Worm (Caenorhabditis elegans) whole organism, L3 larva: ENCODE data around the gene ZK370.6.

ENCODE experiments used
- ZK546.5 ChIP-seq: sonication (generic microtip); optimal IDR thresholded peaks from 2 replicates; lab custom pipeline; 2017; ENCODE audit warnings: missing biosample characterization, missing genetic modification characterization
- aly-2 ChIP-seq: fragments of 150-350 bp; optimal IDR thresholded peaks from 2 replicates; lab custom pipeline; 2014; ENCODE audit warnings: missing biosample characterization, missing genetic modification characterization
- ama-1 ChIP-seq: fragments of 150-350 bp; optimal IDR thresholded peaks from 2 replicates; lab custom pipeline; 2018
- ceh-16 ChIP-seq: sonication (generic microtip); optimal IDR thresholded peaks from 2 replicates; lab custom pipeline; 2017; ENCODE audit warnings: missing biosample characterization, missing genetic modification characterization
- ceh-82 ChIP-seq: fragments of 150-350 bp; optimal IDR thresholded peaks from 2 replicates; lab custom pipeline; 2014; ENCODE audit warnings: missing biosample characterization, missing genetic modification characterization
- ceh-9 ChIP-seq: sonication (generic microtip); optimal IDR thresholded peaks from 2 replicates; lab custom pipeline; 2018; ENCODE audit warnings: missing biosample characterization, missing genetic modification characterization
- daf-12 ChIP-seq: fragments of 150-350 bp; optimal IDR thresholded peaks from 2 replicates; lab custom pipeline; 2014; ENCODE audit warnings: missing biosample characterization, missing genetic modification reagents, missing genetic modification characterization
- egl-27 ChIP-seq: sonication (generic microtip); optimal IDR thresholded peaks from 4 replicates; lab custom pipeline; 2017; ENCODE audit warnings: missing biosample characterization, missing genetic modification reagents, missing genetic modification characterization
- egl-5 ChIP-seq: fragments of 150-350 bp; optimal IDR thresholded peaks from 2 replicates; lab custom pipeline; 2017; ENCODE audit warnings: missing biosample characterization, missing genetic modification reagents, missing genetic modification characterization, inconsistent platforms
- elt-1 ChIP-seq: fragments of 150-350 bp; optimal IDR thresholded peaks from 2 replicates; lab custom pipeline; 2014; ENCODE audit warnings: missing biosample characterization, missing genetic modification characterization
- elt-2 ChIP-seq: sonication (generic microtip); optimal IDR thresholded peaks from 2 replicates; lab custom pipeline; 2016; ENCODE audit warnings: missing genetic modification reagents, mild to moderate bottlenecking, missing genetic modification characterization, missing compliant biosample characterization
- elt-3 ChIP-seq, 3 experiments: fragments of 150-350 bp in 1 of 3; sonication (generic microtip) in 2 of 3; optimal IDR thresholded peaks; 2 replicates in 2 of 3; 4 replicates in 1 of 3; lab custom pipeline; 2014 to 2017; ENCODE audit warnings: missing biosample characterization in 3 of 3, missing genetic modification characterization in 3 of 3
- eor-1 ChIP-seq, 2 experiments: fragments of 150-350 bp; optimal IDR thresholded peaks; 2 replicates each; lab custom pipeline; 2014 to 2018; ENCODE audit warnings: missing biosample characterization in 2 of 2, missing genetic modification characterization in 2 of 2
- fkh-10 ChIP-seq: sonication (generic microtip); optimal IDR thresholded peaks from 2 replicates; lab custom pipeline; 2017; ENCODE audit warnings: missing biosample characterization, missing genetic modification reagents, missing genetic modification characterization
- fkh-2 ChIP-seq: fragments of 150-350 bp; optimal IDR thresholded peaks from 2 replicates; lab custom pipeline; 2014; ENCODE audit warnings: missing biosample characterization, missing genetic modification reagents, missing genetic modification characterization
- fos-1 ChIP-seq: fragments of 150-350 bp; optimal IDR thresholded peaks from 2 replicates; lab custom pipeline; 2014; ENCODE audit warnings: missing biosample characterization, missing genetic modification characterization
- hmg-11 ChIP-seq: sonication (generic microtip); optimal IDR thresholded peaks from 2 replicates; lab custom pipeline; 2016; ENCODE audit warnings: missing genetic modification characterization, missing compliant biosample characterization
- jun-1 ChIP-seq: fragments of 150-350 bp; optimal IDR thresholded peaks from 2 replicates; lab custom pipeline; 2014; ENCODE audit warnings: missing biosample characterization, missing genetic modification reagents, missing genetic modification characterization
- lin-15B ChIP-seq: fragments of 150-350 bp; optimal IDR thresholded peaks from 2 replicates; lab custom pipeline; 2014; ENCODE audit warnings: missing biosample characterization, missing genetic modification characterization
- lin-39 ChIP-seq: fragments of 150-350 bp; optimal IDR thresholded peaks from 2 replicates; lab custom pipeline; 2018; ENCODE audit warnings: missing biosample characterization, missing genetic modification reagents, missing genetic modification characterization
- mdl-1 ChIP-seq: fragments of 150-350 bp; optimal IDR thresholded peaks from 2 replicates; lab custom pipeline; 2014; ENCODE audit warnings: missing biosample characterization, missing genetic modification characterization
- mml-1 ChIP-seq: fragments of 150-350 bp; sonication (generic microtip); optimal IDR thresholded peaks from 3 replicates; lab custom pipeline; 2014; ENCODE audit warnings: missing biosample characterization, missing genetic modification characterization
- nfya-1 ChIP-seq: sonication (generic microtip); optimal IDR thresholded peaks from 2 replicates; lab custom pipeline; 2017; ENCODE audit warnings: missing genetic modification characterization, mild to moderate bottlenecking, missing compliant biosample characterization, antibody characterized with exemption, moderate library complexity; ENCODE audit not compliant: insufficient read depth
- nhr-12 ChIP-seq: fragments of 150-350 bp; optimal IDR thresholded peaks from 2 replicates; lab custom pipeline; 2014; ENCODE audit warnings: missing biosample characterization, missing genetic modification characterization
- nhr-23 ChIP-seq: fragments of 150-350 bp; optimal IDR thresholded peaks from 2 replicates; lab custom pipeline; 2014; ENCODE audit warnings: missing biosample characterization, missing genetic modification reagents, missing genetic modification characterization
- nhr-237 ChIP-seq: fragments of 150-350 bp; optimal IDR thresholded peaks from 2 replicates; lab custom pipeline; 2014; ENCODE audit warnings: missing biosample characterization, missing genetic modification characterization
- nhr-25 ChIP-seq: sonication (generic microtip); optimal IDR thresholded peaks from 2 replicates; lab custom pipeline; 2017; ENCODE audit warnings: missing biosample characterization, missing genetic modification characterization
- nhr-28 ChIP-seq: fragments of 150-350 bp; optimal IDR thresholded peaks from 2 replicates; lab custom pipeline; 2014; ENCODE audit warnings: missing biosample characterization, missing genetic modification characterization
- nhr-43 ChIP-seq: sonication (generic microtip); optimal IDR thresholded peaks from 2 replicates; lab custom pipeline; 2016; ENCODE audit warnings: mild to moderate bottlenecking, missing genetic modification characterization, missing compliant biosample characterization; ENCODE audit not compliant: poor library complexity, severe bottlenecking
- nhr-67 ChIP-seq: fragments of 150-350 bp; optimal IDR thresholded peaks from 2 replicates; lab custom pipeline; 2014; ENCODE audit warnings: missing biosample characterization, missing genetic modification characterization
- nhr-76 ChIP-seq: fragments of 150-350 bp; sonication (generic microtip); optimal IDR thresholded peaks from 5 replicates; lab custom pipeline; 2014; ENCODE audit warnings: missing biosample characterization, missing genetic modification characterization
- nhr-77 ChIP-seq: fragments of 150-350 bp; optimal IDR thresholded peaks from 2 replicates; lab custom pipeline; 2014; ENCODE audit warnings: missing biosample characterization, missing genetic modification characterization
- pha-4 ChIP-seq: fragments of 150-350 bp; optimal IDR thresholded peaks from 2 replicates; lab custom pipeline; 2014; ENCODE audit warnings: missing biosample characterization, missing genetic modification reagents, missing genetic modification characterization
- pqm-1 ChIP-seq: fragments of 150-350 bp; optimal IDR thresholded peaks from 2 replicates; lab custom pipeline; 2017; ENCODE audit warnings: missing biosample characterization, missing genetic modification characterization, inconsistent platforms
- sea-2 ChIP-seq: fragments of 150-350 bp; sonication (generic microtip); optimal IDR thresholded peaks from 4 replicates; lab custom pipeline; 2014; ENCODE audit warnings: missing biosample characterization, missing genetic modification reagents, missing genetic modification characterization
- skn-1 ChIP-seq: fragments of 150-350 bp; optimal IDR thresholded peaks from 2 replicates; lab custom pipeline; 2014; ENCODE audit warnings: missing biosample characterization, missing genetic modification characterization
- tbx-2 ChIP-seq: sonication (generic microtip); optimal IDR thresholded peaks from 2 replicates; lab custom pipeline; 2016; ENCODE audit warnings: mild to moderate bottlenecking, missing genetic modification characterization, missing compliant biosample characterization
- unc-39 ChIP-seq: sonication (generic microtip); optimal IDR thresholded peaks from 4 replicates; lab custom pipeline; 2017; ENCODE audit warnings: missing biosample characterization, missing genetic modification characterization
- unc-62 ChIP-seq: fragments of 150-350 bp; sonication (generic microtip); optimal IDR thresholded peaks from 4 replicates; lab custom pipeline; 2014; ENCODE audit warnings: missing biosample characterization, missing genetic modification reagents, missing genetic modification characterization
- ztf-11 ChIP-seq: fragments of 150-350 bp; optimal IDR thresholded peaks from 2 replicates; lab custom pipeline; 2014; ENCODE audit warnings: missing biosample characterization, missing genetic modification characterization

The ZK370.6 gene

ce11 chrIII:8748620-8749019 is 5.0 kb upstream of the ZK370.6 start:
- TF ChIP-seq ZK546.5 (tag; lab: Kevin White, UChicago): no peak
- no peak for TF ChIP-seq mml-1
- no peak for TF ChIP-seq unc-39 (tag; lab: Kevin White, UChicago)
- no peak for TF ChIP-seq ztf-11
- no peak for TF ChIP-seq unc-62
- peak; percentile 96 for TF ChIP-seq pqm-1
- no peak for TF ChIP-seq hmg-11 (tag; lab: Kevin White, UChicago)
- no peak for TF ChIP-seq ceh-9 (tag; lab: Kevin White, UChicago)
- TF ChIP-seq elt-1 (tag; lab: Kevin White, UChicago): no peak
- TF ChIP-seq elt-2 (tag; lab: Kevin White, UChicago): peak; percentile 96
- TF ChIP-seq nhr-76 (tag; lab: Kevin White, UChicago): no peak
- no peak for TF ChIP-seq tbx-2 (tag; lab: Kevin White, UChicago)
- TF ChIP-seq nhr-43: no peak
- TF ChIP-seq nhr-25: no peak
- no peak for TF ChIP-seq ceh-16
- TF ChIP-seq lin-39 (tag; lab: Kevin White, UChicago): no peak
- no peak for TF ChIP-seq fos-1 (tag; lab: Kevin White, UChicago)
- TF ChIP-seq skn-1 (tag; lab: Kevin White, UChicago): no peak
- TF ChIP-seq jun-1 (tag; lab: Kevin White, UChicago): peak; percentile 69
- TF ChIP-seq pha-4 (tag; lab: Kevin White, UChicago): peak; percentile 81
- no peak for TF ChIP-seq elt-3 (tag; optimal IDR thresholded peaks at IDR 0.05; lab: Kevin White, UChicago)
- TF ChIP-seq nhr-28 (tag; lab: Kevin White, UChicago): no peak
- no peak for TF ChIP-seq nhr-237 (tag; lab: Kevin White, UChicago)
- TF ChIP-seq aly-2 (tag; lab: Kevin White, UChicago): no peak
- no peak for TF ChIP-seq nhr-23 (tag; lab: Kevin White, UChicago)

DNA sequence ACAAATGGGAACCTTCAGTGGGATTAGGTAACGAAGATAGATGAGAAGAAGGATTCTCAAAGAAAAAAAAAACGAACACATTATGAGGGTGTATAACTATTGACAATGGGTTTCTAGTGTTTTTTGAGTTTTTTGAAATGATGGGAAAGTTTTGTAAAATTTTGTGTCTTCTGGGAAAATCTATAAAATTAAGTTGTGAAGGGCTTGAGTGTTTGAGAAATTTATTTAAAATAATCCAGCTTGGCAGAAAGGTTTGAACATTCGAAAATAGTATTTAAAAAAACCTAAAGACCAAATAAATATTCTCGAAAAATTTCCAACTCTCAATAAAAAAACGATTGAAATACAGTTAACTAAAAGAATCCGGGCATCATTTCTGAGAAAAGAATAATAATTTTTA is 1.6 kb upstream of the ZK370.6 start:
- TF ChIP-seq ama-1 (no peak), fkh-10 (GFP tag; lab: Kevin White, UChicago) (no peak), nhr-43 (no peak), elt-2 (tag; lab: Kevin White, UChicago) (no peak), pha-4 (tag; lab: Kevin White, UChicago) (no peak), tbx-2 (tag; lab: Kevin White, UChicago) (no peak), fkh-2 (no peak), nhr-25 (no peak), ztf-11 (no peak), unc-62 (no peak), mdl-1 (tag; lab: Kevin White, UChicago) (no peak), elt-3 (tag; optimal IDR thresholded peaks at IDR 0.05; lab: Kevin White, UChicago) (no peak), nfya-1 (tag; lab: Kevin White, UChicago) (no peak), egl-27 (tag; lab: Kevin White, UChicago) (no peak), mml-1 (no peak)

DNA sequence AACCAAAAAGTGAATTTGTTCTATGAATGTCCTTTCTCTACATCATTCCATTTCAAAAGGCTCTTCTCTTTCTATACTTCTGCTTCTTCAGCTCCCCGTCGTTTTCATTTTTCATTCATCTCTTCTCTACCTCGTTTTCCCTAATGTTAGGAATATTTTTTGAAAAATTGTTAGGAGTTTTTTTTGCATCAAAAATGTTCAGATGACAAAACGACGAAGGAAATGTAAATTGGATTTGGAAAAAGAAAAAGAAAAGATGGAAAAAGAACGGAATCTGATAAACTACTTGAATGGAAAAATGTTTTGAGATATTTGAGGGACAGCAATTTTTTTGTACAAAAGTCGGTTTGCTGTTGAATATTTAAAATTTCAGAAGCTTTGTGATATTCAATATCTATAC is 1.1 kb upstream of the ZK370.6 start:
- TF ChIP-seq fkh-10 (GFP tag; lab: Kevin White, UChicago) (peak; percentile 79), skn-1 (tag; lab: Kevin White, UChicago) (no peak)

DNA sequence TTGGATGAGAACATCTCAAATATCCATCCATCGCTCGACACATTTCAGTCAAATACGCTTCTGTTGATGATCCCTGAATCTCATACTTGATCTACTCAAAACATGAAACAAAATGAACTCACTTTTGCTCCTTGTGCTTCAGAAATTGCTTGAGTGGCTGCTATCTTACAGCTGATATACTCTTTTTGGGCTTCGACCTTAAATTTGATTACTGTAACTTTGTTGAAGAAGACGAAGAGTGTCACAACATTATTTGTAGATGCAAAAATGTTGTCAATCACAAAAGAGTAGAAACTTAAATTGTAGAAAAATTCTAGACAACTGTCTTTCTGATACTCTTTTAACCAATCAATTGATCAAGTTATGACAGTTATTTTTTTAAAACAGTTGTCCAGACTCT is 1.1 kb downstream of the ZK370.6 start:
- TF ChIP-seq nhr-77 (tag; lab: Kevin White, UChicago) (no peak), ceh-9 (tag; lab: Kevin White, UChicago) (no peak), fkh-10 (GFP tag; lab: Kevin White, UChicago) (no peak), mml-1 (no peak), egl-27 (tag; lab: Kevin White, UChicago) (no peak), egl-5 (no peak)
- TF ChIP-seq, all 47 proteins: peak for 0

DNA sequence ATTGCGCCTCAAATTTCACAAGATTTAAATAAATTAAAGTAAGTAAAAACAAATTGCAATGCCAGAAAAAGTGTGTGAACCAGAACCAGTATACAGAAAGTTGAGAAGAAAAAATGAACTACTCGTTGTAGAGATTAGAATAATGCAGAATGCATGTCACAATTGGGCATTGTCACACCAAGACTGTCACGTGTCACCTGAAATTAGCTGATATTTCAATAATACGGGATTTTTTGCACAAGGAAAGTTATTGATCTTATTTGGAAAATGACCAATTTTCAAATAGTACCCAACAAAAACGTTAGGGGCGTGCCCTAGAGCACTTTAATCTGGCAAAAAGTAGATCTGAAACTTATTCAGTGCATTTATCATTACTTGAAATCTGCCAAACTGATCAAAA is 1.7 kb downstream of the ZK370.6 start:
- no peak for TF ChIP-seq nhr-12 (tag; lab: Kevin White, UChicago)
- no peak for TF ChIP-seq pha-4 (tag; lab: Kevin White, UChicago)
- no peak for TF ChIP-seq fkh-10 (GFP tag; lab: Kevin White, UChicago)
- TF ChIP-seq nhr-28 (tag; lab: Kevin White, UChicago): no peak
- no peak for TF ChIP-seq daf-12 (tag; lab: Kevin White, UChicago)
- TF ChIP-seq ceh-82 (tag; lab: Kevin White, UChicago): no peak
- TF ChIP-seq jun-1 (tag; lab: Kevin White, UChicago): no peak
- TF ChIP-seq eor-1 (tag; optimal IDR thresholded peaks at IDR 0.05; lab: Kevin White, UChicago): no peak
- no peak for TF ChIP-seq lin-39 (tag; lab: Kevin White, UChicago)
- TF ChIP-seq lin-15B (tag; lab: Kevin White, UChicago): no peak
- TF ChIP-seq nhr-67 (tag; lab: Kevin White, UChicago): no peak
- no peak for TF ChIP-seq pqm-1
- no peak for TF ChIP-seq sea-2 (GFP tag; lab: Kevin White, UChicago)
- TF ChIP-seq nhr-237 (tag; lab: Kevin White, UChicago): no peak
- no peak for TF ChIP-seq nhr-43
- TF ChIP-seq ceh-9 (tag; lab: Kevin White, UChicago): no peak
